Worm (Caenorhabditis elegans) whole organism, L3 larva: ENCODE measurements around the gene C03A3.2.

Experiments
- R02D3.7 ChIP-seq: fragments of 150-350 bp; optimal IDR thresholded peaks from 2 replicates; lab custom pipeline; 2014; ENCODE audit warnings: missing biosample characterization, missing genetic modification characterization
- ZK546.5 ChIP-seq: sonication (generic microtip); optimal IDR thresholded peaks from 2 replicates; lab custom pipeline; 2017; ENCODE audit warnings: missing biosample characterization, missing genetic modification characterization
- aly-2 ChIP-seq: fragments of 150-350 bp; optimal IDR thresholded peaks from 2 replicates; lab custom pipeline; 2014; ENCODE audit warnings: missing biosample characterization, missing genetic modification characterization
- ama-1 ChIP-seq: fragments of 150-350 bp; optimal IDR thresholded peaks from 2 replicates; lab custom pipeline; 2018
- ceh-16 ChIP-seq: sonication (generic microtip); optimal IDR thresholded peaks from 2 replicates; lab custom pipeline; 2017; ENCODE audit warnings: missing biosample characterization, missing genetic modification characterization
- ceh-28 ChIP-seq: fragments of 150-350 bp; optimal IDR thresholded peaks from 2 replicates; lab custom pipeline; 2014; ENCODE audit warnings: missing biosample characterization, missing genetic modification reagents, missing genetic modification characterization
- ceh-82 ChIP-seq: fragments of 150-350 bp; optimal IDR thresholded peaks from 2 replicates; lab custom pipeline; 2014; ENCODE audit warnings: missing biosample characterization, missing genetic modification characterization
- ceh-9 ChIP-seq: sonication (generic microtip); optimal IDR thresholded peaks from 2 replicates; lab custom pipeline; 2018; ENCODE audit warnings: missing biosample characterization, missing genetic modification characterization
- daf-12 ChIP-seq: fragments of 150-350 bp; optimal IDR thresholded peaks from 2 replicates; lab custom pipeline; 2014; ENCODE audit warnings: missing biosample characterization, missing genetic modification reagents, missing genetic modification characterization
- egl-27 ChIP-seq: sonication (generic microtip); optimal IDR thresholded peaks from 4 replicates; lab custom pipeline; 2017; ENCODE audit warnings: missing biosample characterization, missing genetic modification reagents, missing genetic modification characterization
- egl-5 ChIP-seq: fragments of 150-350 bp; optimal IDR thresholded peaks from 2 replicates; lab custom pipeline; 2017; ENCODE audit warnings: missing biosample characterization, missing genetic modification reagents, missing genetic modification characterization, inconsistent platforms
- elt-1 ChIP-seq: fragments of 150-350 bp; optimal IDR thresholded peaks from 2 replicates; lab custom pipeline; 2014; ENCODE audit warnings: missing biosample characterization, missing genetic modification characterization
- elt-2 ChIP-seq: sonication (generic microtip); optimal IDR thresholded peaks from 2 replicates; lab custom pipeline; 2016; ENCODE audit warnings: missing genetic modification reagents, mild to moderate bottlenecking, missing genetic modification characterization, missing compliant biosample characterization
- elt-3 ChIP-seq, 3 experiments: fragments of 150-350 bp in 1 of 3; sonication (generic microtip) in 2 of 3; optimal IDR thresholded peaks; 2 replicates in 2 of 3; 4 replicates in 1 of 3; lab custom pipeline; 2014 to 2017; ENCODE audit warnings: missing biosample characterization in 3 of 3, missing genetic modification characterization in 3 of 3
- fkh-10 ChIP-seq: sonication (generic microtip); optimal IDR thresholded peaks from 2 replicates; lab custom pipeline; 2017; ENCODE audit warnings: missing biosample characterization, missing genetic modification reagents, missing genetic modification characterization
- fkh-2 ChIP-seq: fragments of 150-350 bp; optimal IDR thresholded peaks from 2 replicates; lab custom pipeline; 2014; ENCODE audit warnings: missing biosample characterization, missing genetic modification reagents, missing genetic modification characterization
- fos-1 ChIP-seq: fragments of 150-350 bp; optimal IDR thresholded peaks from 2 replicates; lab custom pipeline; 2014; ENCODE audit warnings: missing biosample characterization, missing genetic modification characterization
- hmg-11 ChIP-seq: sonication (generic microtip); optimal IDR thresholded peaks from 2 replicates; lab custom pipeline; 2016; ENCODE audit warnings: missing genetic modification characterization, missing compliant biosample characterization
- jun-1 ChIP-seq: fragments of 150-350 bp; optimal IDR thresholded peaks from 2 replicates; lab custom pipeline; 2014; ENCODE audit warnings: missing biosample characterization, missing genetic modification reagents, missing genetic modification characterization
- lin-15B ChIP-seq: fragments of 150-350 bp; optimal IDR thresholded peaks from 2 replicates; lab custom pipeline; 2014; ENCODE audit warnings: missing biosample characterization, missing genetic modification characterization
- lin-39 ChIP-seq: fragments of 150-350 bp; optimal IDR thresholded peaks from 2 replicates; lab custom pipeline; 2018; ENCODE audit warnings: missing biosample characterization, missing genetic modification reagents, missing genetic modification characterization
- lsy-12 ChIP-seq: sonication (generic microtip); optimal IDR thresholded peaks from 2 replicates; lab custom pipeline; 2016; ENCODE audit warnings: mild to moderate bottlenecking, missing genetic modification characterization, missing compliant biosample characterization
- mdl-1 ChIP-seq: fragments of 150-350 bp; optimal IDR thresholded peaks from 2 replicates; lab custom pipeline; 2014; ENCODE audit warnings: missing biosample characterization, missing genetic modification characterization
- mml-1 ChIP-seq: fragments of 150-350 bp; sonication (generic microtip); optimal IDR thresholded peaks from 3 replicates; lab custom pipeline; 2014; ENCODE audit warnings: missing biosample characterization, missing genetic modification characterization
- nfya-1 ChIP-seq: sonication (generic microtip); optimal IDR thresholded peaks from 2 replicates; lab custom pipeline; 2017; ENCODE audit warnings: missing genetic modification characterization, mild to moderate bottlenecking, missing compliant biosample characterization, antibody characterized with exemption, moderate library complexity; ENCODE audit not compliant: insufficient read depth
- nhr-11 ChIP-seq: fragments of 150-350 bp; optimal IDR thresholded peaks from 2 replicates; lab custom pipeline; 2014; ENCODE audit warnings: missing biosample characterization, missing genetic modification characterization
- nhr-12 ChIP-seq: fragments of 150-350 bp; optimal IDR thresholded peaks from 2 replicates; lab custom pipeline; 2014; ENCODE audit warnings: missing biosample characterization, missing genetic modification characterization
- nhr-23 ChIP-seq: fragments of 150-350 bp; optimal IDR thresholded peaks from 2 replicates; lab custom pipeline; 2014; ENCODE audit warnings: missing biosample characterization, missing genetic modification reagents, missing genetic modification characterization
- nhr-237 ChIP-seq: fragments of 150-350 bp; optimal IDR thresholded peaks from 2 replicates; lab custom pipeline; 2014; ENCODE audit warnings: missing biosample characterization, missing genetic modification characterization
- nhr-25 ChIP-seq: sonication (generic microtip); optimal IDR thresholded peaks from 2 replicates; lab custom pipeline; 2017; ENCODE audit warnings: missing biosample characterization, missing genetic modification characterization
- nhr-28 ChIP-seq: fragments of 150-350 bp; optimal IDR thresholded peaks from 2 replicates; lab custom pipeline; 2014; ENCODE audit warnings: missing biosample characterization, missing genetic modification characterization
- nhr-43 ChIP-seq: sonication (generic microtip); optimal IDR thresholded peaks from 2 replicates; lab custom pipeline; 2016; ENCODE audit warnings: mild to moderate bottlenecking, missing genetic modification characterization, missing compliant biosample characterization; ENCODE audit not compliant: poor library complexity, severe bottlenecking
- nhr-67 ChIP-seq: fragments of 150-350 bp; optimal IDR thresholded peaks from 2 replicates; lab custom pipeline; 2014; ENCODE audit warnings: missing biosample characterization, missing genetic modification characterization
- nhr-76 ChIP-seq: fragments of 150-350 bp; sonication (generic microtip); optimal IDR thresholded peaks from 5 replicates; lab custom pipeline; 2014; ENCODE audit warnings: missing biosample characterization, missing genetic modification characterization
- pha-4 ChIP-seq: fragments of 150-350 bp; optimal IDR thresholded peaks from 2 replicates; lab custom pipeline; 2014; ENCODE audit warnings: missing biosample characterization, missing genetic modification reagents, missing genetic modification characterization
- pqm-1 ChIP-seq: fragments of 150-350 bp; optimal IDR thresholded peaks from 2 replicates; lab custom pipeline; 2017; ENCODE audit warnings: missing biosample characterization, missing genetic modification characterization, inconsistent platforms
- snpc-4 ChIP-seq: fragments of 150-350 bp; optimal IDR thresholded peaks from 2 replicates; lab custom pipeline; 2014; ENCODE audit warnings: missing biosample characterization, missing genetic modification characterization
- tbx-2 ChIP-seq: sonication (generic microtip); optimal IDR thresholded peaks from 2 replicates; lab custom pipeline; 2016; ENCODE audit warnings: mild to moderate bottlenecking, missing genetic modification characterization, missing compliant biosample characterization
- unc-39 ChIP-seq: sonication (generic microtip); optimal IDR thresholded peaks from 4 replicates; lab custom pipeline; 2017; ENCODE audit warnings: missing biosample characterization, missing genetic modification characterization
- zag-1 ChIP-seq: fragments of 150-350 bp; optimal IDR thresholded peaks from 2 replicates; lab custom pipeline; 2014; ENCODE audit warnings: missing biosample characterization, missing genetic modification characterization
- ztf-11 ChIP-seq: fragments of 150-350 bp; optimal IDR thresholded peaks from 2 replicates; lab custom pipeline; 2014; ENCODE audit warnings: missing biosample characterization, missing genetic modification characterization
- ztf-4 ChIP-seq: fragments of 150-350 bp; optimal IDR thresholded peaks from 2 replicates; lab custom pipeline; 2014; ENCODE audit warnings: missing biosample characterization, missing genetic modification characterization

Gene C03A3.2

DNA sequence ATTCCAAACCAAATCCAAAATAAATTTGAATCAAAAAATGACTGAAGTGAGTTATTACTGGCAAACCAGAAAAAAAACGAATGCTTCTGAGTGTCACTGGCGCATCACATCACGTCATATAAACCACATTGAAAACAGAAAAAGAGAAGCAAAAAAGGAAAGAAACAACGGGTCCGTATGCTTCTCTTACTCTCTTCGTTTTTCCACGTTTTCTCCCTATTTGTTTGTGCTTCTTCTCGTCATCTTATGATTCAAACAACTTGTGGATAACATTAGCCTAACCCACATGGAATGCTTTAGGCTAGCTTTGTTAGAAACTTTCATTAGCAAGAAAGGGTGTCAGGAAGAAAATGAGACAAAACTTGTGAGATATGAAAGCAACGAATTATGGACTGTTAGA is 21.2 kb upstream of the C03A3.2 start:
- TF ChIP-seq hmg-11 (tag; lab: Kevin White, UChicago) (peak; percentile 14), nfya-1 (peak; percentile 21), snpc-4 (no peak)
- TF ChIP-seq, all 47 proteins: peak for 2

DNA sequence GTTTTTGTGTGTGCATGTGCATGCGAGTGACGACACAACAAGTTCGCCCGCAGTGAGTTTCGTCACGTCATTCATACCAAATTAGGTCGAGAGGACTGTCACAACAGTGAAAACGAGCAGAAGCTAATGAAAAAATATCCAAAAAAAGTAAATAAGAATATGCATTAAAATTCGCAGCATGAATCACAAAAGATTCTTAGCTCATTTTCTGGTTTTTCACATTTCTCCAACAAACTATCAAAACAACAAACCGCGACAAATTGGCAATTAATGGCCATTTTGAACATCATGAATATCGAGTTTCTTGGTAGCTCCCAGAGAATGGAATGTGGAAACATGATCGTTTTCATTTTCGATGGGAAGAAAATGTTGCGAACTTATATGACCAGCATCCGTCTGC is 19.0 kb upstream of the C03A3.2 start:
- TF ChIP-seq zag-1 (tag; lab: Kevin White, UChicago) (no peak), nhr-43 (tag; lab: Kevin White, UChicago) (no peak), daf-12 (tag; lab: Kevin White, UChicago) (no peak), aly-2 (tag; lab: Kevin White, UChicago) (no peak), fos-1 (tag; lab: Kevin White, UChicago) (no peak)

DNA sequence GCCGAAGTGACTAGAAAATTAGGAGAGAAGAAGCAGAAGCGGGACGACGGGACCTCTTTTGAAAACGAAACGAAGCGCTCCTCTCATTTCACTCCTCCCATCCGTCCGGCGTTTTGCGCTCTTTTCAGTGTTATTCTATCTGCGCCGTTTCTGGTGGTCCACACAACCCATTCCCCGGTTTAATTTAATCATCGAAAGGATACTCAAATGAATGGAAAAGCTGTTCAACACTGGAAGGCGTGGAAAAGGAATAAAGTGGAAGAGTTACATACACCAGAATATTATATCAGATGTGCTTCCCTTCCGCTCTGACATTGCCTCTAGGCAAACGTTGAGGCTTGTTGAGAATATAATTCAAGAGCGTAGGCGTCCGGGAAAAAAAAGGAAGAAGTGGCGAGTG is 17.6 kb upstream of the C03A3.2 start:
- TF ChIP-seq hmg-11 (tag; lab: Kevin White, UChicago) (peak; percentile 13), egl-5 (tag; lab: Kevin White, UChicago) (no peak)

DNA sequence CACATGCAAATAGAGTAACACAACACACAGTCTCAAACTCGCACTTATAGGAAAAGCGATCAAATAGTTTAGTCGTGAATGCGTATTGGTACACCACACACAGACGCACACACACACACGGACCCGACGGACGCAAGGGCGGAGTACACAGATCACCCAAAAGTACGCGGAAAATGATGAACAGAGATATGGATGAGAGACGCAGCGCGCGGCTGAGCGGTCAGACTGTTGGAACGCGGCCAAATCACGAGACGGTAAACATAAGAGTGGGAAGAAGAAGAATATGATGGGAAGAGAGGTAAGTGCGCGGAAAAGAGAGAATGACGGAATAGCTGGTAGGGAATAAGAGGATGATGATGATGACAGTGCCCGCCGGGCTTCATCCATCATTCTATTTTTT is 14.6 kb upstream of the C03A3.2 start:
- TF ChIP-seq nhr-25 (tag; lab: Kevin White, UChicago), result peak; percentile 67
- TF ChIP-seq mdl-1, result no peak
- TF ChIP-seq ceh-9 (tag; lab: Kevin White, UChicago), result no peak
- TF ChIP-seq nhr-28 (tag; lab: Kevin White, UChicago), result no peak
- no peak for TF ChIP-seq ZK546.5 (tag; lab: Kevin White, UChicago)
- no peak for TF ChIP-seq elt-2 (tag; lab: Kevin White, UChicago)
- TF ChIP-seq fkh-10 (GFP tag; lab: Kevin White, UChicago), result no peak
- TF ChIP-seq lsy-12 (tag; lab: Kevin White, UChicago), result no peak
- TF ChIP-seq nhr-23 (tag; lab: Kevin White, UChicago), result peak; percentile 87
- no peak for TF ChIP-seq fkh-2
- TF ChIP-seq ztf-11, result no peak
- TF ChIP-seq daf-12 (tag; lab: Kevin White, UChicago), result no peak
- peak; percentile 49 for TF ChIP-seq pha-4 (tag; lab: Kevin White, UChicago)
- no peak for TF ChIP-seq egl-27 (tag; lab: Kevin White, UChicago)
- no peak for TF ChIP-seq fos-1 (tag; lab: Kevin White, UChicago)
- TF ChIP-seq pqm-1 (tag; lab: Kevin White, UChicago), result no peak
- TF ChIP-seq nfya-1, result peak; percentile 30
- no peak for TF ChIP-seq nhr-76 (tag; lab: Kevin White, UChicago)
- TF ChIP-seq zag-1 (tag; lab: Kevin White, UChicago), result no peak
- TF ChIP-seq tbx-2 (tag; lab: Kevin White, UChicago), result peak; percentile 43
- TF ChIP-seq elt-1 (tag; lab: Kevin White, UChicago), result no peak
- TF ChIP-seq ceh-82 (tag; lab: Kevin White, UChicago), result no peak
- TF ChIP-seq unc-39 (tag; lab: Kevin White, UChicago), result no peak
- TF ChIP-seq ceh-28 (tag; lab: Kevin White, UChicago), result no peak
- no peak for TF ChIP-seq nhr-67 (tag; lab: Kevin White, UChicago)
- TF ChIP-seq ama-1 (lab: Kevin White, UChicago), result no peak
- no peak for TF ChIP-seq R02D3.7 (tag; lab: Kevin White, UChicago)
- TF ChIP-seq jun-1 (tag; lab: Kevin White, UChicago), result no peak
- no peak for TF ChIP-seq snpc-4
- no peak for TF ChIP-seq mml-1 (tag; lab: Kevin White, UChicago)
- peak; percentile 9 for TF ChIP-seq lin-15B (tag; lab: Kevin White, UChicago)
- TF ChIP-seq ztf-4 (tag; lab: Kevin White, UChicago), result no peak
- TF ChIP-seq nhr-11 (tag; lab: Kevin White, UChicago), result no peak
- TF ChIP-seq nhr-43 (tag; lab: Kevin White, UChicago), result peak; percentile 82
- TF ChIP-seq lin-39 (tag; lab: Kevin White, UChicago), result no peak
- no peak for TF ChIP-seq nhr-12 (tag; lab: Kevin White, UChicago)
- TF ChIP-seq hmg-11 (tag; lab: Kevin White, UChicago), result no peak
- TF ChIP-seq nhr-237 (tag; lab: Kevin White, UChicago), result no peak
- TF ChIP-seq ceh-16 (tag; lab: Kevin White, UChicago), result no peak
- TF ChIP-seq elt-3 (tag; optimal IDR thresholded peaks at IDR 0.05; lab: Kevin White, UChicago), result no peak
- TF ChIP-seq, all 47 proteins: peak for 7
